Worm (Caenorhabditis elegans) whole organism, L1 larva: ENCODE measurements around the gene twk-31.
A peak's percentile ranks its signal among the peaks of the same experiment; 100 is the strongest.

Source experiments
- F16B12.6 ChIP-seq: fragments of 150-350 bp; optimal IDR thresholded peaks from 2 replicates; lab custom pipeline; 2014; ENCODE audit warnings: missing biosample characterization, missing genetic modification characterization
- aha-1 ChIP-seq: fragments of 150-350 bp; optimal IDR thresholded peaks from 2 replicates; lab custom pipeline; 2014; ENCODE audit warnings: missing biosample characterization, missing genetic modification characterization
- blmp-1 ChIP-seq: fragments of 150-350 bp; optimal IDR thresholded peaks from 2 replicates; lab custom pipeline; 2014; ENCODE audit warnings: missing biosample characterization, missing genetic modification characterization
- ceh-88 ChIP-seq: fragments of 200-800 bp; sonication (Bioruptor generic); IDR thresholded peaks from 2 replicates; pipeline ENCODE4 v1.3.6; 2022; ENCODE audit warnings: missing genetic modification characterization, missing compliant biosample characterization
- ces-1 ChIP-seq: fragments of 150-350 bp; optimal IDR thresholded peaks from 2 replicates; lab custom pipeline; 2014; ENCODE audit warnings: missing biosample characterization, missing genetic modification reagents, missing genetic modification characterization
- dsc-1 ChIP-seq: sonication (generic microtip); optimal IDR thresholded peaks from 2 replicates; lab custom pipeline; 2016; ENCODE audit warnings: mild to moderate bottlenecking, missing genetic modification characterization, missing compliant biosample characterization
- efl-1 ChIP-seq, 4 experiments: fragments of 150-350 bp; optimal IDR thresholded peaks in 3 of 4; peaks in 1 of 4; 1 replicate in 1 of 4; 2 replicates in 3 of 4; lab custom pipeline; 2014; ENCODE audit warnings: missing biosample characterization in 2 of 4, missing genetic modification characterization in 2 of 4, missing genetic modification reagents in 2 of 4
- efl-3 ChIP-seq: fragments of 200-800 bp; sonication (Bioruptor generic); optimal IDR thresholded peaks from 2 replicates; lab custom pipeline; 2018; ENCODE audit warnings: mild to moderate bottlenecking, missing genetic modification characterization, missing compliant biosample characterization
- egl-13 ChIP-seq: sonication (generic microtip); optimal IDR thresholded peaks from 2 replicates; lab custom pipeline; 2016; ENCODE audit warnings: missing genotype, missing genetic modification reagents, missing genetic modification characterization, missing compliant biosample characterization
- egl-27 ChIP-seq, 2 experiments: fragments of 150-350 bp in 1 of 2; sonication (generic microtip); optimal IDR thresholded peaks; 3 replicates each; lab custom pipeline; 2017 to 2018; ENCODE audit warnings: missing biosample characterization in 2 of 2, missing genetic modification characterization in 2 of 2, missing genetic modification reagents in 2 of 2
- elt-3 ChIP-seq, 6 experiments: fragments of 150-350 bp in 1 of 6; sonication (generic microtip); optimal IDR thresholded peaks; 2 replicates each; lab custom pipeline; 2017 to 2018; ENCODE audit warnings: missing biosample characterization in 6 of 6, missing genetic modification characterization in 6 of 6, inconsistent platforms in 1 of 6
- fkh-10 ChIP-seq: sonication (generic microtip); optimal IDR thresholded peaks from 2 replicates; lab custom pipeline; 2017; ENCODE audit warnings: missing biosample characterization, missing genetic modification reagents, missing genetic modification characterization
- fos-1 ChIP-seq: fragments of 150-350 bp; optimal IDR thresholded peaks from 2 replicates; lab custom pipeline; 2014; ENCODE audit warnings: missing biosample characterization, missing genetic modification characterization
- hlh-17 ChIP-seq: fragments of 200-800 bp; sonication (Bioruptor generic); optimal IDR thresholded peaks from 2 replicates; lab custom pipeline; 2018; ENCODE audit warnings: missing genetic modification characterization, mild to moderate bottlenecking, missing compliant biosample characterization, moderate library complexity, borderline replicate concordance
- hlh-4 ChIP-seq: sonication (generic microtip); optimal IDR thresholded peaks from 2 replicates; lab custom pipeline; 2016; ENCODE audit warnings: mild to moderate bottlenecking, missing genetic modification characterization, missing compliant biosample characterization
- hpl-2 ChIP-seq: fragments of 150-350 bp; optimal IDR thresholded peaks from 2 replicates; lab custom pipeline; 2014; ENCODE audit warnings: missing biosample characterization, missing genetic modification reagents, missing genetic modification characterization
- lin-13 ChIP-seq: fragments of 150-350 bp; optimal IDR thresholded peaks from 2 replicates; lab custom pipeline; 2014; ENCODE audit warnings: missing biosample characterization, missing genetic modification reagents, missing genetic modification characterization
- lin-15B ChIP-seq: fragments of 150-350 bp; sonication (generic microtip); optimal IDR thresholded peaks from 3 replicates; lab custom pipeline; 2014; ENCODE audit warnings: missing biosample characterization, missing genetic modification characterization
- lin-39 ChIP-seq: fragments of 150-350 bp; optimal IDR thresholded peaks from 2 replicates; lab custom pipeline; 2014; ENCODE audit warnings: missing biosample characterization, missing genetic modification reagents, missing genetic modification characterization
- lir-3 ChIP-seq: sonication (generic microtip); optimal IDR thresholded peaks from 2 replicates; lab custom pipeline; 2016; ENCODE audit warnings: mild to moderate bottlenecking, missing genetic modification characterization, moderate library complexity, missing compliant biosample characterization; ENCODE audit not compliant: poor library complexity
- lsy-2 ChIP-seq, 2 experiments: fragments of 150-350 bp; optimal IDR thresholded peaks; 2 replicates each; lab custom pipeline; 2014; ENCODE audit warnings: missing biosample characterization in 2 of 2, missing genetic modification characterization in 2 of 2
- mab-9 ChIP-seq: fragments of 200-800 bp; sonication (Bioruptor generic); IDR thresholded peaks from 2 replicates; pipeline ENCODE4 v1.3.6; 2022; ENCODE audit warnings: missing genetic modification reagents, missing genetic modification characterization, missing compliant biosample characterization
- mdl-1 ChIP-seq, 2 experiments: fragments of 150-350 bp; optimal IDR thresholded peaks; 2 replicates each; lab custom pipeline; 2014 to 2017; ENCODE audit warnings: missing biosample characterization in 2 of 2, missing genetic modification characterization in 2 of 2, inconsistent platforms in 1 of 2
- mef-2 ChIP-seq: fragments of 150-350 bp; optimal IDR thresholded peaks from 2 replicates; lab custom pipeline; 2014; ENCODE audit warnings: missing biosample characterization, missing genetic modification characterization
- nhr-20 ChIP-seq: sonication (generic microtip); optimal IDR thresholded peaks from 2 replicates; lab custom pipeline; 2016; ENCODE audit warnings: mild to moderate bottlenecking, missing genetic modification characterization, missing compliant biosample characterization
- nhr-28 ChIP-seq: fragments of 150-350 bp; optimal IDR thresholded peaks from 2 replicates; lab custom pipeline; 2014; ENCODE audit warnings: missing biosample characterization, missing genetic modification characterization
- nhr-76 ChIP-seq: sonication (generic microtip); optimal IDR thresholded peaks from 2 replicates; lab custom pipeline; 2017; ENCODE audit warnings: missing biosample characterization, missing genetic modification characterization
- nhr-77 ChIP-seq: fragments of 150-350 bp; optimal IDR thresholded peaks from 2 replicates; lab custom pipeline; 2014; ENCODE audit warnings: missing biosample characterization, missing genetic modification characterization
- nhr-84 ChIP-seq: sonication (generic microtip); optimal IDR thresholded peaks from 2 replicates; lab custom pipeline; 2017; ENCODE audit warnings: missing biosample characterization, missing genetic modification characterization
- nhr-85 ChIP-seq: sonication (generic microtip); peaks from one replicate; lab custom pipeline; 2016; ENCODE audit warnings: missing genetic modification characterization, inconsistent platforms, missing compliant biosample characterization
- pag-3 ChIP-seq: sonication (generic microtip); optimal IDR thresholded peaks from 2 replicates; lab custom pipeline; 2017; ENCODE audit warnings: missing genetic modification characterization, mild to moderate bottlenecking, missing compliant biosample characterization, antibody characterized with exemption, borderline replicate concordance; ENCODE audit not compliant: insufficient read depth
- pax-3 ChIP-seq: fragments of 200-800 bp; sonication (Bioruptor generic); optimal IDR thresholded peaks from 2 replicates; lab custom pipeline; 2018; ENCODE audit warnings: mild to moderate bottlenecking, missing genetic modification characterization, moderate library complexity, missing compliant biosample characterization
- pqm-1 ChIP-seq: sonication (generic microtip); optimal IDR thresholded peaks from 3 replicates; lab custom pipeline; 2017; ENCODE audit warnings: missing biosample characterization, missing genetic modification characterization
- skn-1 ChIP-seq: fragments of 150-350 bp; optimal IDR thresholded peaks from 2 replicates; lab custom pipeline; 2014; ENCODE audit warnings: missing biosample characterization, missing genetic modification characterization
- sox-4 ChIP-seq: sonication (generic microtip); optimal IDR thresholded peaks from 2 replicates; lab custom pipeline; 2016; ENCODE audit warnings: missing genetic modification characterization, missing compliant biosample characterization
- sptf-1 ChIP-seq: fragments of 150-350 bp; optimal IDR thresholded peaks from 2 replicates; lab custom pipeline; 2014; ENCODE audit warnings: missing biosample characterization, missing genetic modification characterization
- swsn-7 ChIP-seq: sonication (generic microtip); optimal IDR thresholded peaks from 2 replicates; lab custom pipeline; 2016; ENCODE audit warnings: missing genetic modification characterization, missing compliant biosample characterization
- tbx-2 ChIP-seq: sonication (generic microtip); optimal IDR thresholded peaks from 2 replicates; lab custom pipeline; 2016; ENCODE audit warnings: missing genetic modification characterization, missing compliant biosample characterization
- unc-130 ChIP-seq: fragments of 150-350 bp; optimal IDR thresholded peaks from 2 replicates; lab custom pipeline; 2017; ENCODE audit warnings: missing biosample characterization, missing genetic modification characterization, inconsistent platforms
- unc-30 ChIP-seq: sonication (generic microtip); optimal IDR thresholded peaks from 2 replicates; lab custom pipeline; 2017; ENCODE audit warnings: missing biosample characterization, missing genetic modification characterization
- unc-62 ChIP-seq: fragments of 150-350 bp; optimal IDR thresholded peaks from 2 replicates; lab custom pipeline; 2014; ENCODE audit warnings: missing biosample characterization, missing genetic modification reagents, missing genetic modification characterization
- xbp-1 ChIP-seq: sonication (generic microtip); optimal IDR thresholded peaks from 2 replicates; lab custom pipeline; 2016; ENCODE audit warnings: missing genetic modification characterization, missing compliant biosample characterization
- zag-1 ChIP-seq: fragments of 150-350 bp; optimal IDR thresholded peaks from 2 replicates; lab custom pipeline; 2014; ENCODE audit warnings: missing biosample characterization, missing genetic modification characterization

Gene twk-31

ce11 chrIII:11444796-11445386 is 34.4 kb downstream of the twk-31 start (continued):
- TF ChIP-seq egl-27 (tag; optimal IDR thresholded peaks at IDR 0.05; lab: Kevin White, UChicago): no peak
- TF ChIP-seq blmp-1: peak; percentile 43
- TF ChIP-seq efl-3: no peak
- TF ChIP-seq swsn-7 (tag; lab: Kevin White, UChicago): peak; percentile 30
- TF ChIP-seq mab-9 (GFP tag; lab: Robert Waterston, UW): no peak
- no peak for TF ChIP-seq zag-1 (tag; lab: Kevin White, UChicago)
- no peak for TF ChIP-seq ceh-88 (GFP tag; lab: Robert Waterston, UW)
- TF ChIP-seq unc-62 (GFP tag; lab: Kevin White, UChicago): no peak
- TF ChIP-seq lsy-2 (tag; optimal IDR thresholded peaks at IDR 0.05; lab: Kevin White, UChicago): peak; percentile 36 to 45
- TF ChIP-seq dsc-1: peak; percentile 3
- TF ChIP-seq unc-130 (tag; lab: Kevin White, UChicago): peak; percentile 42
- TF ChIP-seq nhr-20 (tag; lab: Kevin White, UChicago): peak; percentile 73
- no peak for TF ChIP-seq unc-30
- no peak for TF ChIP-seq pqm-1 (tag; lab: Kevin White, UChicago)
- TF ChIP-seq mef-2 (tag; lab: Kevin White, UChicago): no peak
- no peak for TF ChIP-seq hlh-4 (tag; lab: Kevin White, UChicago)
- TF ChIP-seq nhr-28 (tag; lab: Kevin White, UChicago): peak; percentile 30
- TF ChIP-seq xbp-1: no peak
- no peak for TF ChIP-seq nhr-84 (tag; lab: Kevin White, UChicago)
- TF ChIP-seq sptf-1 (tag; lab: Kevin White, UChicago): no peak
- no peak for TF ChIP-seq F16B12.6 (tag; lab: Kevin White, UChicago)
- peak; percentile 15 for TF ChIP-seq lir-3 (tag; lab: Kevin White, UChicago)
- TF ChIP-seq elt-3 (tag; optimal IDR thresholded peaks at IDR 0.05; lab: Kevin White, UChicago): peak in 2 of 6 experiments; percentile 66 to 82
- TF ChIP-seq lin-15B (tag; lab: Kevin White, UChicago): no peak
- TF ChIP-seq lin-13 (GFP tag; lab: Kevin White, UChicago): no peak
- TF ChIP-seq aha-1 (tag; lab: Kevin White, UChicago): no peak
- no peak for TF ChIP-seq lin-39 (tag; lab: Kevin White, UChicago)
- no peak for TF ChIP-seq skn-1 (tag; lab: Kevin White, UChicago)
- TF ChIP-seq hlh-17 (GFP tag; lab: Kevin White, UChicago): no peak
- TF ChIP-seq nhr-85: peak; percentile 78
- no peak for TF ChIP-seq nhr-76 (tag; lab: Kevin White, UChicago)
- no peak for TF ChIP-seq egl-13 (tag; lab: Kevin White, UChicago)
- TF ChIP-seq mdl-1 (tag; optimal IDR thresholded peaks at IDR 0.05; lab: Kevin White, UChicago): peak in 1 of 2 experiments; percentile 33
- TF ChIP-seq tbx-2 (tag; lab: Kevin White, UChicago): peak; percentile 11
- no peak for TF ChIP-seq sox-4
- TF ChIP-seq ces-1 (GFP tag; lab: Kevin White, UChicago): no peak
- TF ChIP-seq fkh-10 (GFP tag; lab: Kevin White, UChicago): no peak
- TF ChIP-seq fos-1 (tag; lab: Kevin White, UChicago): no peak
- no peak for TF ChIP-seq nhr-77 (tag; lab: Kevin White, UChicago)
- no peak for TF ChIP-seq hpl-2 (GFP tag; lab: Kevin White, UChicago)
- TF ChIP-seq pax-3: no peak

ce11 chrIII:11446826-11447225 is 36.3 kb downstream of the twk-31 start:
- TF ChIP-seq efl-1 (optimal IDR thresholded peaks at IDR 0.05; lab: Kevin White, UChicago) (no peak), efl-1 (GFP tag; optimal IDR thresholded peaks at IDR 0.05 in 1 of 2; lab: Kevin White, UChicago) (peak in 1 of 2 experiments; percentile 11), pag-3 (tag; lab: Kevin White, UChicago) (no peak)
- TF ChIP-seq, all 84 proteins: peak for 1
